Fruit fly (Drosophila melanogaster): ENCODE measurements around the gene Gli.

The Gli gene

dm6 chr2L:15762466-15762865 lies at the start of gene Gli:
TSS of gene Gli (minus strand) at chr2L:15762758.
- TF ChIP-seq CG8478 (optimal IDR thresholded peaks at IDR 0.05) (no peak), CTCF (optimal IDR thresholded peaks at IDR 0.05) (no peak)

- TF ChIP-seq CTCF (optimal IDR thresholded peaks at IDR 0.05) (no peak), CG8478 (optimal IDR thresholded peaks at IDR 0.05) (no peak)
These were observed 49.5 kb upstream of the Gli start, which contains the start of gene CG42876 for dm6 chr2L:15812041-15812440. TSS of gene CG42876 (minus strand) at chr2L:15812141.

dm6 chr2L:15796300-15796699 lies 33.7 kb upstream of the Gli start:
- TF ChIP-seq CG8478 (optimal IDR thresholded peaks at IDR 0.05), result no peak
- TF ChIP-seq CTCF (optimal IDR thresholded peaks at IDR 0.05), result no peak

dm6 chr2L:15783785-15784184 lies 21.2 kb upstream of the Gli start, which contains the start of gene t-Grip91:
TSS of gene t-Grip91 (plus strand) at chr2L:15784085.
- no peak for TF ChIP-seq CG8478 (optimal IDR thresholded peaks at IDR 0.05)
- TF ChIP-seq CTCF (optimal IDR thresholded peaks at IDR 0.05), result no peak

- TF ChIP-seq CTCF (optimal IDR thresholded peaks at IDR 0.05) (peak; percentile 80 to 83), CG8478 (optimal IDR thresholded peaks at IDR 0.05) (no peak)
These were observed 20.4 kb upstream of the Gli start for dm6 chr2L:15782996-15783395.

dm6 chr2L:15776752-15777151 lies 14.2 kb upstream of the Gli start, which contains the start of gene CG43760:
TSS of gene CG43760 (minus strand) at chr2L:15776852.
- TF ChIP-seq CTCF (optimal IDR thresholded peaks at IDR 0.05), result no peak
- no peak for TF ChIP-seq CG8478 (optimal IDR thresholded peaks at IDR 0.05)

dm6 chr2L:15773013-15773412 lies 10.5 kb upstream of the Gli start, which contains the start of gene CG31826:
TSS of gene CG31826 (minus strand) at chr2L:15773113.
- TF ChIP-seq CG8478 (optimal IDR thresholded peaks at IDR 0.05) (no peak), CTCF (optimal IDR thresholded peaks at IDR 0.05) (no peak)

- TF ChIP-seq CG8478 (optimal IDR thresholded peaks at IDR 0.05), result no peak
- no peak for TF ChIP-seq CTCF (optimal IDR thresholded peaks at IDR 0.05)
These were observed 8.4 kb upstream of the Gli start, which contains the start of gene Ku80 for dm6 chr2L:15770978-15771377. TSS of gene Ku80 (minus strand) at chr2L:15771159.

- TF ChIP-seq CG8478 (optimal IDR thresholded peaks at IDR 0.05) (no peak), CTCF (optimal IDR thresholded peaks at IDR 0.05) (no peak)
These were observed 5.5 kb upstream of the Gli start, which contains the start of gene wek for dm6 chr2L:15768097-15768496. TSS of gene wek (minus strand) at chr2L:15768349.

dm6 chr2L:15764029-15764428 lies 1.5 kb upstream of the Gli start, which contains the start of gene CG3793:
TSS of gene CG3793 (plus strand) at chr2L:15764220.
- no peak for TF ChIP-seq CTCF (optimal IDR thresholded peaks at IDR 0.05)
- no peak for TF ChIP-seq CG8478 (optimal IDR thresholded peaks at IDR 0.05)

dm6 chr2L:15763401-15763800 lies 843 bp upstream of the Gli start:
- no peak for TF ChIP-seq CTCF (optimal IDR thresholded peaks at IDR 0.05)
- no peak for TF ChIP-seq CG8478 (optimal IDR thresholded peaks at IDR 0.05)

dm6 chr2L:15761409-15762407 lies 850 bp downstream of the Gli start:
- TF ChIP-seq CTCF (optimal IDR thresholded peaks at IDR 0.05), result no peak
- no peak for TF ChIP-seq CG8478 (optimal IDR thresholded peaks at IDR 0.05)

dm6 chr2L:15760666-15761065 lies 1.9 kb downstream of the Gli start:
- TF ChIP-seq CG8478 (optimal IDR thresholded peaks at IDR 0.05) (no peak), CTCF (optimal IDR thresholded peaks at IDR 0.05) (no peak)

- TF ChIP-seq CTCF (optimal IDR thresholded peaks at IDR 0.05), result no peak
- TF ChIP-seq CG8478 (optimal IDR thresholded peaks at IDR 0.05), result no peak
These were observed 10.5 kb downstream of the Gli start, which contains the start of gene Mtr4 for dm6 chr2L:15752096-15752495. TSS of gene Mtr4 (plus strand) at chr2L:15752263.

- TF ChIP-seq CG8478 (optimal IDR thresholded peaks at IDR 0.05) (no peak), CTCF (optimal IDR thresholded peaks at IDR 0.05) (no peak)
These were observed 11.4 kb downstream of the Gli start for dm6 chr2L:15751259-15751555.

Measured in S2 (cell line).